Worm (Caenorhabditis elegans) whole organism, L2 larva: ENCODE data around the gene K10H10.6.

Experiments used
- gmeb-1 ChIP-seq: fragments of 150-350 bp; optimal IDR thresholded peaks from 2 replicates; lab custom pipeline; 2014; ENCODE audit warnings: missing biosample characterization, missing genetic modification characterization
- lsy-2 ChIP-seq, 2 experiments: fragments of 150-350 bp in 1 of 2; sonication (generic microtip) in 1 of 2; optimal IDR thresholded peaks; 2 replicates each; lab custom pipeline; 2014 to 2017; ENCODE audit warnings: missing biosample characterization in 2 of 2, missing genetic modification characterization in 2 of 2
- nhr-12 ChIP-seq: fragments of 150-350 bp; optimal IDR thresholded peaks from 2 replicates; lab custom pipeline; 2014; ENCODE audit warnings: missing biosample characterization, missing genetic modification characterization

- TF ChIP-seq gmeb-1 (tag; lab: Kevin White, UChicago) = no peak
- no peak for TF ChIP-seq nhr-12
- TF ChIP-seq lsy-2 (tag; optimal IDR thresholded peaks at IDR 0.05; lab: Kevin White, UChicago) = no peak
Observed at ce11 chrII:14492592-14493196, 10.4 kb upstream of the K10H10.6 start.
